Fruit fly (Drosophila melanogaster) whole organism, embryonic: Measurements from ENCODE around the gene HP1b.
A peak's percentile ranks its signal among the peaks of the same experiment; 100 is the strongest.

Source experiments
- Bteb2 ChIP-seq: fragments of 200-800 bp; sonication (Bioruptor generic); optimal IDR thresholded peaks from 2 replicates; lab custom pipeline; 2016; ENCODE audit warnings: missing biosample characterization, missing genetic modification characterization
- CG10267 ChIP-seq: fragments of 200-800 bp; sonication (Bioruptor generic); optimal IDR thresholded peaks from 2 replicates; lab custom pipeline; 2018; ENCODE audit warnings: missing biosample characterization, mild to moderate bottlenecking, missing genetic modification characterization, moderate library complexity
- CG11456 ChIP-seq: fragments of 200-800 bp; sonication (Bioruptor generic); IDR thresholded peaks from 3 replicates; pipeline ENCODE4 v1.3.6; 2022; ENCODE audit warnings: missing biosample characterization, missing genetic modification characterization
- CG12155 ChIP-seq: fragments of 200-800 bp; sonication (Bioruptor generic); optimal IDR thresholded peaks from 3 replicates; lab custom pipeline; 2016; ENCODE audit warnings: missing biosample characterization, missing genetic modification characterization
- CG12236 ChIP-seq: fragments of 200-800 bp; sonication (Bioruptor generic); optimal IDR thresholded peaks from 2 replicates; lab custom pipeline; 2016; ENCODE audit warnings: missing biosample characterization, missing genetic modification characterization
- CG13287 ChIP-seq: fragments of 200-800 bp; sonication (Bioruptor generic); IDR thresholded peaks from 2 replicates; pipeline ENCODE4 v1.3.6; 2022; ENCODE audit warnings: missing biosample characterization, missing genetic modification characterization; ENCODE audit not compliant: partially characterized antibody
- CG14441 ChIP-seq: fragments of 200-800 bp; sonication (Bioruptor generic); IDR thresholded peaks from 2 replicates; pipeline ENCODE4 v1.3.6; 2022; ENCODE audit warnings: missing biosample characterization, missing genetic modification characterization
- CG16813 ChIP-seq: fragments of 200-800 bp; sonication (Bioruptor generic); IDR thresholded peaks from 3 replicates; pipeline ENCODE4 v1.3.6; 2022; ENCODE audit warnings: missing biosample characterization, missing genetic modification characterization; ENCODE audit not compliant: partially characterized antibody
- CG18619 ChIP-seq: fragments of 200-800 bp; sonication (Bioruptor generic); optimal IDR thresholded peaks from 3 replicates; lab custom pipeline; 2017; ENCODE audit warnings: missing biosample characterization, mild to moderate bottlenecking, missing genetic modification characterization
- CG2199 ChIP-seq: fragments of 200-800 bp; sonication (Bioruptor generic); IDR thresholded peaks from 3 replicates; pipeline ENCODE4 v1.3.6; 2022; ENCODE audit warnings: missing biosample characterization, missing genetic modification characterization
- CG33557 ChIP-seq: fragments of 200-800 bp; sonication (Bioruptor generic); optimal IDR thresholded peaks from 2 replicates; lab custom pipeline; 2019; ENCODE audit warnings: missing biosample characterization, mild to moderate bottlenecking, missing genetic modification characterization, moderate library complexity
- CG4360 ChIP-seq: fragments of 200-800 bp; sonication (Bioruptor generic); IDR thresholded peaks from 2 replicates; pipeline ENCODE4 v1.3.6; 2022; ENCODE audit warnings: missing biosample characterization, missing genetic modification characterization
- CG4404 ChIP-seq: fragments of 200-800 bp; sonication (Bioruptor generic); IDR thresholded peaks from 2 replicates; pipeline ENCODE4 v1.3.6; 2022; ENCODE audit warnings: missing biosample characterization, missing genetic modification characterization
- CG6765 ChIP-seq: fragments of 200-800 bp; sonication (Bioruptor generic); optimal IDR thresholded peaks from 3 replicates; lab custom pipeline; 2017; ENCODE audit warnings: missing biosample characterization, mild to moderate bottlenecking, missing genetic modification characterization
- CG7271 ChIP-seq: fragments of 200-800 bp; sonication (Bioruptor generic); optimal IDR thresholded peaks from 2 replicates; lab custom pipeline; 2018; ENCODE audit warnings: missing biosample characterization, mild to moderate bottlenecking, missing genetic modification characterization, moderate library complexity
- CG7556 ChIP-seq: fragments of 200-800 bp; sonication (Bioruptor generic); optimal IDR thresholded peaks from 2 replicates; lab custom pipeline; 2017; ENCODE audit warnings: missing biosample characterization, mild to moderate bottlenecking, missing genetic modification characterization
- CG9876 ChIP-seq: fragments of 200-800 bp; sonication (Bioruptor generic); optimal IDR thresholded peaks from 2 replicates; lab custom pipeline; 2016; ENCODE audit warnings: missing biosample characterization, missing genetic modification characterization
- CG9932 ChIP-seq: fragments of 200-800 bp; sonication (Bioruptor generic); IDR thresholded peaks from 2 replicates; pipeline ENCODE4 v1.3.6; 2022; ENCODE audit warnings: missing biosample characterization, missing genetic modification characterization
- CoRest ChIP-seq: fragments of 200-800 bp; sonication (Bioruptor generic); optimal IDR thresholded peaks from 3 replicates; lab custom pipeline; 2018; ENCODE audit warnings: missing biosample characterization, mild to moderate bottlenecking, missing genetic modification characterization, moderate library complexity
- Dfd ChIP-seq, 2 experiments: fragments of >200 bp; optimal IDR thresholded peaks; 2 replicates each; lab custom pipeline; 2017; ENCODE audit warnings: missing biosample characterization in 2 of 2, missing genetic modification characterization in 2 of 2
- Ets65A ChIP-seq: fragments of 200-800 bp; sonication (Bioruptor generic); peaks from one replicate; lab custom pipeline; 2016; ENCODE audit warnings: missing biosample characterization, missing genetic modification characterization
- Ets97D ChIP-seq: fragments of 200-800 bp; sonication (Bioruptor generic); optimal IDR thresholded peaks from 3 replicates; lab custom pipeline; 2016; ENCODE audit warnings: missing biosample characterization, missing genetic modification characterization
- Fer3 ChIP-seq: fragments of 200-800 bp; sonication (Bioruptor generic); optimal IDR thresholded peaks from 2 replicates; lab custom pipeline; 2018; ENCODE audit warnings: missing biosample characterization, mild to moderate bottlenecking, missing genetic modification characterization, moderate library complexity
- H15 ChIP-seq: fragments of 200-800 bp; sonication (Bioruptor generic); IDR thresholded peaks from 3 replicates; pipeline ENCODE4 v1.3.6; 2022; ENCODE audit warnings: missing biosample characterization, missing genetic modification characterization
- H2.0 ChIP-seq: fragments of 200-800 bp; sonication (Bioruptor generic); IDR thresholded peaks from 2 replicates; pipeline ENCODE4 v1.3.6; 2022; ENCODE audit warnings: missing biosample characterization, missing genetic modification characterization
- HLH54F ChIP-seq: fragments of 200-800 bp; sonication (Bioruptor generic); optimal IDR thresholded peaks from 3 replicates; lab custom pipeline; 2016; ENCODE audit warnings: missing biosample characterization, missing genetic modification characterization
- Hr78 ChIP-seq, 2 experiments: fragments of 200-800 bp in 1 of 2; fragments of >200 bp in 1 of 2; sonication (Bioruptor generic) in 1 of 2; optimal IDR thresholded peaks; 2 replicates each; lab custom pipeline; 2017 to 2019; ENCODE audit warnings: missing biosample characterization in 2 of 2, missing genetic modification characterization in 2 of 2, mild to moderate bottlenecking in 1 of 2, moderate library complexity in 1 of 2
- NFAT ChIP-seq: fragments of 200-800 bp; sonication (Bioruptor generic); IDR thresholded peaks from 2 replicates; pipeline ENCODE4 v1.3.6; 2022; ENCODE audit warnings: missing biosample characterization, missing genetic modification characterization
- Ptx1 ChIP-seq: fragments of 200-800 bp; sonication (Bioruptor generic); IDR thresholded peaks from 2 replicates; pipeline ENCODE4 v1.3.6; 2022; ENCODE audit warnings: missing biosample characterization, missing genetic modification characterization
- Six4 ChIP-seq: fragments of 200-800 bp; sonication (Bioruptor generic); optimal IDR thresholded peaks from 2 replicates; lab custom pipeline; 2016; ENCODE audit warnings: missing biosample characterization, missing genetic modification characterization
- Taf1 ChIP-seq: fragments of 200-800 bp; sonication (Bioruptor generic); IDR thresholded peaks from 2 replicates; pipeline ENCODE4 v1.3.6; 2022; ENCODE audit warnings: missing biosample characterization, missing genetic modification characterization
- Usf ChIP-seq: fragments of 200-800 bp; sonication (Bioruptor generic); optimal IDR thresholded peaks from 2 replicates; lab custom pipeline; 2017; ENCODE audit warnings: missing genotype, missing biosample characterization, missing genetic modification characterization
- ap ChIP-seq: fragments of 200-800 bp; sonication (Bioruptor generic); IDR thresholded peaks from 2 replicates; pipeline ENCODE4 v1.3.6; 2022; ENCODE audit warnings: missing biosample characterization, missing genetic modification characterization
- bigmax ChIP-seq: fragments of 200-800 bp; sonication (Bioruptor generic); optimal IDR thresholded peaks from 2 replicates; lab custom pipeline; 2018; ENCODE audit warnings: missing biosample characterization, mild to moderate bottlenecking, missing genetic modification characterization
- bowl ChIP-seq: fragments of 200-800 bp; sonication (Bioruptor generic); IDR thresholded peaks from 2 replicates; pipeline ENCODE4 v1.3.6; 2022; ENCODE audit warnings: missing biosample characterization, missing genetic modification characterization
- btn ChIP-seq: fragments of 200-800 bp; sonication (Bioruptor generic); optimal IDR thresholded peaks from 2 replicates; lab custom pipeline; 2016; ENCODE audit warnings: missing biosample characterization, missing genetic modification characterization
- chif ChIP-seq, 2 experiments: fragments of 200-800 bp; sonication (Bioruptor generic); optimal IDR thresholded peaks; 3 replicates each; lab custom pipeline; 2016; ENCODE audit warnings: missing biosample characterization in 2 of 2, missing genetic modification characterization in 2 of 2
- chinmo ChIP-seq: fragments of 200-800 bp; sonication (Bioruptor generic); IDR thresholded peaks from 4 replicates; pipeline ENCODE4 v1.3.6; 2022; ENCODE audit warnings: missing biosample characterization, missing genetic modification characterization; ENCODE audit not compliant: partially characterized antibody
- ems ChIP-seq: fragments of 200-800 bp; sonication (Bioruptor generic); optimal IDR thresholded peaks from 3 replicates; lab custom pipeline; 2016; ENCODE audit warnings: missing biosample characterization, missing genetic modification characterization
- ftz-f1 ChIP-seq: fragments of 200-800 bp; sonication (Bioruptor generic); optimal IDR thresholded peaks from 2 replicates; lab custom pipeline; 2016; ENCODE audit warnings: missing biosample characterization, missing genetic modification characterization
- grau ChIP-seq: fragments of 200-800 bp; optimal IDR thresholded peaks from 3 replicates; lab custom pipeline; 2019; ENCODE audit warnings: missing biosample characterization, mild to moderate bottlenecking, missing genetic modification characterization, moderate library complexity
- gsb-n ChIP-seq: fragments of 200-800 bp; sonication (Bioruptor generic); optimal IDR thresholded peaks from 3 replicates; lab custom pipeline; 2018; ENCODE audit warnings: missing biosample characterization, mild to moderate bottlenecking, missing genetic modification characterization
- ham ChIP-seq: fragments of 200-800 bp; sonication (Bioruptor generic); IDR thresholded peaks from 2 replicates; pipeline ENCODE4 v1.3.6; 2022; ENCODE audit warnings: missing biosample characterization, missing genetic modification characterization
- hth ChIP-seq: fragments of >200 bp; optimal IDR thresholded peaks from 2 replicates; lab custom pipeline; 2017; ENCODE audit warnings: inconsistent platforms
- row ChIP-seq: fragments of 200-800 bp; sonication (Bioruptor generic); IDR thresholded peaks from 3 replicates; pipeline ENCODE4 v1.3.6; 2022; ENCODE audit warnings: missing biosample characterization, missing genetic modification characterization
- salm ChIP-seq: fragments of 200-800 bp; sonication (Bioruptor generic); optimal IDR thresholded peaks from 2 replicates; lab custom pipeline; 2018; ENCODE audit warnings: missing biosample characterization, mild to moderate bottlenecking, missing genetic modification characterization
- sens ChIP-seq: fragments of 200-800 bp; sonication (Bioruptor generic); peaks from one replicate; lab custom pipeline; 2016; ENCODE audit warnings: missing biosample characterization, missing genetic modification characterization
- sqz ChIP-seq: fragments of 200-800 bp; sonication (Bioruptor generic); optimal IDR thresholded peaks from 3 replicates; lab custom pipeline; 2018; ENCODE audit warnings: missing biosample characterization, mild to moderate bottlenecking, missing genetic modification characterization
- trem ChIP-seq: fragments of 200-800 bp; optimal IDR thresholded peaks from 3 replicates; lab custom pipeline; 2019; ENCODE audit warnings: missing biosample characterization, mild to moderate bottlenecking, missing genetic modification characterization, moderate library complexity
- tx ChIP-seq: fragments of 200-800 bp; sonication (Bioruptor generic); optimal IDR thresholded peaks from 2 replicates; lab custom pipeline; 2016; ENCODE audit warnings: missing biosample characterization, missing genetic modification characterization
- unc-4 ChIP-seq: fragments of 200-800 bp; sonication (Bioruptor generic); IDR thresholded peaks from 2 replicates; pipeline ENCODE4 v1.3.6; 2022; ENCODE audit warnings: missing biosample characterization, missing genetic modification characterization; ENCODE audit not compliant: partially characterized antibody
- vfl ChIP-seq: fragments of 200-800 bp; sonication (Bioruptor generic); optimal IDR thresholded peaks from 2 replicates; lab custom pipeline; 2016; ENCODE audit warnings: missing biosample characterization, missing genetic modification characterization

HP1b gene

DNA sequence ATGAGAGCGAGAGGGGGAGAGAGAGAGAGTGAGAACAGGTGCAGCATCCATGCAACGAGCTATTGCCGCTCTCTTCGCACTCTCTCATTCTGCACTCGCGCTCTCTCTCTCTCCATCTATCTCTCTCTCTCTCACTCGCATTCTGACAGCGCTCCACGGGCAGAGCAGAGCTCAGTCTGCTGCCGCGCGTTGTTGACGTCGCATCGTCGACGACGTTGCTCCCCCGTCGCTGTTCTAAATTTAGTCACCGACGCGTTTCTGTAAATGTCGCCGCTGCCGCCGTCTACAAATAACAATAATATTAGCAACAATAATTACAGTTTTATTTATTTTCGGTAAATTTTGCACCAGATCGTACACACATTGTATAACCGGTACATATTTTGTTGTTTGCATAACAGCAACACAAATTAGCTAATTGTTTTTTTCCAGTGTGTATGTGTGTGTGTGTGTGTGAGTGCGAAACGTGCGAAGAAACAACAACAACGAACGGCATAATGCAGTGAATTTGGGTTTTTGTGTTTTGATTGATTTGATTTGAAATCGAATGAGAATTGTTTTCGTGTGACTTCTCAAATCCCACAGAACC, 38.3 kb upstream of the HP1b start (continued):
- no peak for TF ChIP-seq unc-4 (GFP tag; lab: Robert Waterston, UW)
- peak; percentile 15 for TF ChIP-seq CoRest (tag; lab: Kevin White, UChicago)
- TF ChIP-seq Ets65A = peak; percentile 88
- peak; percentile 31; the same call in 1 of the 3 replicates for TF ChIP-seq H15
- no peak for TF ChIP-seq H2.0
- no peak for TF ChIP-seq ftz-f1 (GFP tag; lab: Kevin White, UChicago)
- TF ChIP-seq salm (tag; lab: Kevin White, UChicago) = no peak
- no peak for TF ChIP-seq hth
- no peak for TF ChIP-seq bowl (GFP tag; lab: Robert Waterston, UW)
- TF ChIP-seq Taf1 (GFP tag; lab: Robert Waterston, UW) = no peak
- no peak for TF ChIP-seq ap (GFP tag; lab: Robert Waterston, UW)
- TF ChIP-seq sens (GFP tag; lab: Kevin White, UChicago) = peak; percentile 81
- TF ChIP-seq Six4 = no peak
- no peak for TF ChIP-seq Ets97D (GFP tag; lab: Kevin White, UChicago)
- TF ChIP-seq HLH54F (GFP tag; lab: Kevin White, UChicago) = no peak
- no peak for TF ChIP-seq Dfd (GFP tag; optimal IDR thresholded peaks at IDR 0.05; lab: Kevin White, UChicago)
- TF ChIP-seq CG6765 = no peak
- TF ChIP-seq CG9876 (GFP tag; lab: Kevin White, UChicago) = no peak
- no peak for TF ChIP-seq vfl (GFP tag; lab: Kevin White, UChicago)
- no peak for TF ChIP-seq CG16813
- 0 out of 2 replicates have a peak, but pooled peaks have one; percentile 33 for TF ChIP-seq Ptx1 (GFP tag; lab: Robert Waterston, UW)
- TF ChIP-seq grau (tag; lab: Kevin White, UChicago) = peak; percentile 36
- TF ChIP-seq ham (GFP tag; lab: Robert Waterston, UW) = no peak
- no peak for TF ChIP-seq CG7556 (GFP tag; lab: Kevin White, UChicago)
- TF ChIP-seq sqz (GFP tag; lab: Kevin White, UChicago) = no peak
- no peak for TF ChIP-seq CG12236 (GFP tag; lab: Kevin White, UChicago)
- peak; percentile 20; the same call in 1 of the 2 replicates for TF ChIP-seq CG9932 (GFP tag; lab: Robert Waterston, UW)
- TF ChIP-seq CG18619 (GFP tag; lab: Kevin White, UChicago) = no peak
- 0 out of 2 replicates have a peak, but pooled peaks have one; percentile 10 for TF ChIP-seq CG14441 (GFP tag; lab: Robert Waterston, UW)
- TF ChIP-seq CG11456 = no peak
- TF ChIP-seq CG10267 (tag; lab: Kevin White, UChicago) = no peak
- TF ChIP-seq CG7271 (tag; lab: Kevin White, UChicago) = no peak
- no peak for TF ChIP-seq NFAT
- TF ChIP-seq CG4360 (GFP tag; lab: Robert Waterston, UW) = peak; percentile 57
- no peak for TF ChIP-seq CG12155 (GFP tag; lab: Kevin White, UChicago)
- TF ChIP-seq ems (GFP tag; lab: Kevin White, UChicago) = no peak
- TF ChIP-seq gsb-n (tag; lab: Kevin White, UChicago) = no peak
- no peak for TF ChIP-seq tx (GFP tag; lab: Kevin White, UChicago)
- no peak for TF ChIP-seq Bteb2 (GFP tag; lab: Kevin White, UChicago)
- no peak for TF ChIP-seq CG2199
- no peak for TF ChIP-seq CG33557
- TF ChIP-seq chif (GFP tag; optimal IDR thresholded peaks at IDR 0.05; lab: Kevin White, UChicago) = no peak
- no peak for TF ChIP-seq CG4404
- TF ChIP-seq chinmo (GFP tag; lab: Robert Waterston, UW) = peak; percentile 96; the same call in 3 of the 4 replicates
- TF ChIP-seq CG13287 (GFP tag; lab: Robert Waterston, UW) = peak; percentile 42
- TF ChIP-seq Fer3 = no peak
- TF ChIP-seq trem (tag; lab: Kevin White, UChicago) = no peak
- TF ChIP-seq Usf (GFP tag; lab: Kevin White, UChicago) = no peak
- TF ChIP-seq btn = no peak
- no peak for TF ChIP-seq bigmax (GFP tag; lab: Kevin White, UChicago)
- no peak for TF ChIP-seq row (GFP tag; lab: Robert Waterston, UW)
- TF ChIP-seq Hr78 (GFP tag; optimal IDR thresholded peaks at IDR 0.05; lab: Kevin White, UChicago) = no peak
